Fruit fly (Drosophila melanogaster) whole organism, embryonic: ENCODE data around the gene ben.

Experiments
- Atf6 ChIP-seq: fragments of 200-800 bp; sonication (Bioruptor generic); IDR thresholded peaks from 2 replicates; pipeline ENCODE4 v1.3.6; 2022; ENCODE audit warnings: missing biosample characterization, missing genetic modification characterization
- B-H2 ChIP-seq: fragments of 200-800 bp; sonication (Bioruptor generic); optimal IDR thresholded peaks from 2 replicates; lab custom pipeline; 2018; ENCODE audit warnings: missing biosample characterization, mild to moderate bottlenecking, missing genetic modification characterization
- Bdp1 ChIP-seq: fragments of 200-800 bp; sonication (Bioruptor generic); optimal IDR thresholded peaks from 3 replicates; lab custom pipeline; 2016; ENCODE audit warnings: missing biosample characterization, missing genetic modification characterization
- CG10209 ChIP-seq: fragments of 200-800 bp; sonication (Bioruptor generic); optimal IDR thresholded peaks from 3 replicates; lab custom pipeline; 2017; ENCODE audit warnings: missing biosample characterization, mild to moderate bottlenecking, missing genetic modification characterization, missing genetic modification reagents
- CG1024 ChIP-seq: fragments of 200-800 bp; sonication (Bioruptor generic); IDR thresholded peaks from 2 replicates; pipeline ENCODE4 v1.3.6; 2022; ENCODE audit warnings: missing biosample characterization, missing genetic modification characterization
- CG10565 ChIP-seq: fragments of 200-800 bp; sonication (Bioruptor generic); optimal IDR thresholded peaks from 3 replicates; lab custom pipeline; 2016; ENCODE audit warnings: missing biosample characterization, mild to moderate bottlenecking, missing genetic modification characterization
- CG13287 ChIP-seq: fragments of 200-800 bp; sonication (Bioruptor generic); IDR thresholded peaks from 2 replicates; pipeline ENCODE4 v1.3.6; 2022; ENCODE audit warnings: missing biosample characterization, missing genetic modification characterization; ENCODE audit not compliant: partially characterized antibody
- CG14710 ChIP-seq: fragments of 200-800 bp; sonication (Bioruptor generic); optimal IDR thresholded peaks from 3 replicates; lab custom pipeline; 2019; ENCODE audit warnings: missing biosample characterization, mild to moderate bottlenecking, missing genetic modification characterization, moderate library complexity
- CG17912 ChIP-seq: fragments of 200-800 bp; sonication (Bioruptor generic); optimal IDR thresholded peaks from 2 replicates; lab custom pipeline; 2018; ENCODE audit warnings: missing biosample characterization, mild to moderate bottlenecking, missing genetic modification characterization
- CG18619 ChIP-seq: fragments of 200-800 bp; sonication (Bioruptor generic); optimal IDR thresholded peaks from 3 replicates; lab custom pipeline; 2017; ENCODE audit warnings: missing biosample characterization, mild to moderate bottlenecking, missing genetic modification characterization
- CG3163 ChIP-seq: fragments of 200-800 bp; sonication (Bioruptor generic); optimal IDR thresholded peaks from 3 replicates; lab custom pipeline; 2016; ENCODE audit warnings: missing biosample characterization, missing genetic modification characterization
- CG33557 ChIP-seq: fragments of 200-800 bp; sonication (Bioruptor generic); optimal IDR thresholded peaks from 2 replicates; lab custom pipeline; 2019; ENCODE audit warnings: missing biosample characterization, mild to moderate bottlenecking, missing genetic modification characterization, moderate library complexity
- CG34422 ChIP-seq: fragments of 200-800 bp; sonication (Bioruptor generic); IDR thresholded peaks from 3 replicates; pipeline ENCODE4 v1.3.6; 2022; ENCODE audit warnings: missing biosample characterization, missing genetic modification characterization
- CG4328 ChIP-seq: fragments of 200-800 bp; sonication (Bioruptor generic); optimal IDR thresholded peaks from 3 replicates; lab custom pipeline; 2017; ENCODE audit warnings: missing biosample characterization, missing genetic modification reagents, missing genetic modification characterization
- CG4360 ChIP-seq: fragments of 200-800 bp; sonication (Bioruptor generic); IDR thresholded peaks from 2 replicates; pipeline ENCODE4 v1.3.6; 2022; ENCODE audit warnings: missing biosample characterization, missing genetic modification characterization
- CG43689 ChIP-seq: fragments of 200-800 bp; sonication (Bioruptor generic); IDR thresholded peaks from 2 replicates; pipeline ENCODE4 v1.3.6; 2022; ENCODE audit warnings: missing biosample characterization, missing genetic modification characterization
- CG4730 ChIP-seq: fragments of 200-800 bp; sonication (Bioruptor generic); IDR thresholded peaks from 2 replicates; pipeline ENCODE4 v1.3.6; 2022; ENCODE audit warnings: missing biosample characterization, missing genetic modification characterization
- CG6813 ChIP-seq: fragments of 200-800 bp; sonication (Bioruptor generic); optimal IDR thresholded peaks from 2 replicates; lab custom pipeline; 2017; ENCODE audit warnings: missing biosample characterization, missing genetic modification characterization, mild to moderate bottlenecking, moderate library complexity, missing genetic modification reagents
- Dad ChIP-seq: fragments of 200-800 bp; sonication (Bioruptor generic); optimal IDR thresholded peaks from 3 replicates; lab custom pipeline; 2016; ENCODE audit warnings: missing biosample characterization, missing genetic modification characterization
- Dip2 ChIP-seq: fragments of 200-800 bp; sonication (Bioruptor generic); IDR thresholded peaks from 2 replicates; pipeline ENCODE4 v1.3.6; 2022; ENCODE audit warnings: missing biosample characterization, missing genetic modification characterization
- Dll ChIP-seq: fragments of 200-800 bp; sonication (Bioruptor generic); IDR thresholded peaks from 4 replicates; pipeline ENCODE4 v1.3.6; 2022; ENCODE audit warnings: missing biosample characterization, missing genetic modification characterization; ENCODE audit not compliant: partially characterized antibody
- Doc2 ChIP-seq: fragments of 200-800 bp; sonication (Bioruptor generic); IDR thresholded peaks from 2 replicates; pipeline ENCODE4 v1.3.6; 2022; ENCODE audit warnings: missing biosample characterization, missing genetic modification characterization
- E2f2 ChIP-seq: fragments of 200-800 bp; sonication (Bioruptor generic); IDR thresholded peaks from 2 replicates; pipeline ENCODE4 v1.3.6; 2022; ENCODE audit warnings: missing biosample characterization, missing genetic modification characterization
- Eip74EF ChIP-seq, 2 experiments: fragments of 200-800 bp in 1 of 2; fragments of >200 bp in 1 of 2; sonication (Bioruptor generic) in 1 of 2; optimal IDR thresholded peaks; 2 replicates each; lab custom pipeline; 2017 to 2019; ENCODE audit warnings: missing biosample characterization in 2 of 2, missing genetic modification characterization in 2 of 2, mild to moderate bottlenecking in 1 of 2, moderate library complexity in 1 of 2
- Meics ChIP-seq: fragments of 200-800 bp; sonication (Bioruptor generic); optimal IDR thresholded peaks from 2 replicates; lab custom pipeline; 2017; ENCODE audit warnings: missing biosample characterization, mild to moderate bottlenecking, missing genetic modification characterization
- PHDP ChIP-seq: fragments of 200-800 bp; sonication (Bioruptor generic); optimal IDR thresholded peaks from 3 replicates; lab custom pipeline; 2018; ENCODE audit warnings: missing biosample characterization, mild to moderate bottlenecking, missing genetic modification characterization, moderate library complexity
- Pdp1 ChIP-seq, 2 experiments: fragments of 200-800 bp; sonication (Bioruptor generic); optimal IDR thresholded peaks; 3 replicates each; lab custom pipeline; 2016; ENCODE audit warnings: missing biosample characterization in 2 of 2, missing genetic modification characterization in 2 of 2, mild to moderate bottlenecking in 1 of 2, moderate library complexity in 1 of 2
- Rx ChIP-seq: fragments of 200-800 bp; sonication (Bioruptor generic); IDR thresholded peaks from 2 replicates; pipeline ENCODE4 v1.3.6; 2022; ENCODE audit warnings: missing biosample characterization, missing genetic modification characterization
- Stat92E ChIP-seq, 3 experiments: fragments of >200 bp in 2 of 3; fragments of 200-800 bp in 1 of 3; sonication (Bioruptor generic) in 1 of 3; optimal IDR thresholded peaks; 2 replicates each; lab custom pipeline; 2017 to 2019; ENCODE audit warnings: missing biosample characterization in 3 of 3, missing genetic modification characterization in 3 of 3, mild to moderate bottlenecking in 1 of 3, moderate library complexity in 1 of 3
- amos ChIP-seq: fragments of 200-800 bp; sonication (Bioruptor generic); IDR thresholded peaks from 2 replicates; pipeline ENCODE4 v1.3.6; 2022; ENCODE audit warnings: missing biosample characterization, missing genetic modification characterization; ENCODE audit not compliant: partially characterized antibody
- bab2 ChIP-seq: fragments of 200-800 bp; sonication (Bioruptor generic); optimal IDR thresholded peaks from 2 replicates; lab custom pipeline; 2016; ENCODE audit warnings: missing biosample characterization, missing genetic modification characterization
- bcd ChIP-seq: fragments of 200-800 bp; sonication (Bioruptor generic); optimal IDR thresholded peaks from 2 replicates; lab custom pipeline; 2017; ENCODE audit warnings: missing biosample characterization, mild to moderate bottlenecking, missing genetic modification characterization
- btn ChIP-seq: fragments of 200-800 bp; sonication (Bioruptor generic); optimal IDR thresholded peaks from 2 replicates; lab custom pipeline; 2016; ENCODE audit warnings: missing biosample characterization, missing genetic modification characterization
- crp ChIP-seq, 2 experiments: fragments of 200-800 bp; sonication (Bioruptor generic); optimal IDR thresholded peaks; 2 replicates in 1 of 2; 3 replicates in 1 of 2; lab custom pipeline; 2017; ENCODE audit warnings: missing biosample characterization in 2 of 2, missing genetic modification characterization in 2 of 2, mild to moderate bottlenecking in 1 of 2, moderate library complexity in 1 of 2
- dmrt11E ChIP-seq: fragments of 200-800 bp; sonication (Bioruptor generic); optimal IDR thresholded peaks from 3 replicates; lab custom pipeline; 2018; ENCODE audit warnings: missing biosample characterization, mild to moderate bottlenecking, missing genetic modification characterization, moderate library complexity
- exex ChIP-seq: fragments of 200-800 bp; sonication (Bioruptor generic); optimal IDR thresholded peaks from 4 replicates; lab custom pipeline; 2018; ENCODE audit warnings: missing biosample characterization, mild to moderate bottlenecking, missing genetic modification characterization, moderate library complexity
- fru ChIP-seq: fragments of >200 bp; optimal IDR thresholded peaks from 2 replicates; lab custom pipeline; 2017
- gcm ChIP-seq: fragments of 200-800 bp; sonication (Bioruptor generic); optimal IDR thresholded peaks from 2 replicates; lab custom pipeline; 2019; ENCODE audit warnings: missing biosample characterization, mild to moderate bottlenecking, missing genetic modification characterization, moderate library complexity
- kay ChIP-seq: fragments of 200-800 bp; sonication (Bioruptor generic); optimal IDR thresholded peaks from 2 replicates; lab custom pipeline; 2016; ENCODE audit warnings: missing biosample characterization, missing genetic modification characterization
- nau ChIP-seq: fragments of 200-800 bp; sonication (Bioruptor generic); optimal IDR thresholded peaks from 3 replicates; lab custom pipeline; 2017; ENCODE audit warnings: missing biosample characterization, mild to moderate bottlenecking, missing genetic modification characterization, missing genetic modification reagents
- oc ChIP-seq: fragments of 200-800 bp; sonication (Bioruptor generic); optimal IDR thresholded peaks from 2 replicates; lab custom pipeline; 2018; ENCODE audit warnings: missing biosample characterization, mild to moderate bottlenecking, missing genetic modification characterization, moderate library complexity
- trh ChIP-seq: fragments of 200-800 bp; sonication (Bioruptor generic); optimal IDR thresholded peaks from 2 replicates; lab custom pipeline; 2016; ENCODE audit warnings: missing biosample characterization, missing genetic modification characterization
- tup ChIP-seq: fragments of 200-800 bp; sonication (Bioruptor generic); optimal IDR thresholded peaks from 2 replicates; lab custom pipeline; 2016; ENCODE audit warnings: missing biosample characterization, mild to moderate bottlenecking, missing genetic modification characterization, moderate library complexity
- unc-4 ChIP-seq: fragments of 200-800 bp; sonication (Bioruptor generic); IDR thresholded peaks from 2 replicates; pipeline ENCODE4 v1.3.6; 2022; ENCODE audit warnings: missing biosample characterization, missing genetic modification characterization; ENCODE audit not compliant: partially characterized antibody
- usp ChIP-seq: fragments of >200 bp; optimal IDR thresholded peaks from 2 replicates; lab custom pipeline; 2017; ENCODE audit warnings: missing biosample characterization, missing genetic modification characterization
- vfl ChIP-seq: fragments of 200-800 bp; sonication (Bioruptor generic); optimal IDR thresholded peaks from 2 replicates; lab custom pipeline; 2016; ENCODE audit warnings: missing biosample characterization, missing genetic modification characterization
- wdn ChIP-seq: fragments of 200-800 bp; sonication (Bioruptor generic); IDR thresholded peaks from 2 replicates; pipeline ENCODE4 v1.3.6; 2022; ENCODE audit warnings: missing biosample characterization, missing genetic modification characterization
- z ChIP-seq: fragments of 200-800 bp; sonication (Bioruptor generic); IDR thresholded peaks from 3 replicates; pipeline ENCODE4 v1.3.6; 2022; ENCODE audit warnings: missing biosample characterization, missing genetic modification characterization

ben gene

dm6 chrX:13995977-13996723, at the start of gene ben (continued):
- TF ChIP-seq oc (peak; percentile 56), CG10209 (peak; percentile 84), btn (GFP tag; lab: Kevin White, UChicago) (peak; percentile 36), tup (GFP tag; lab: Kevin White, UChicago) (peak; percentile 50), Rx (GFP tag; lab: Robert Waterston, UW) (peak; percentile 57), CG4328 (GFP tag; lab: Kevin White, UChicago) (peak; percentile 73), bab2 (peak; percentile 72), Meics (peak; percentile 81), unc-4 (GFP tag; lab: Robert Waterston, UW) (no peak), gcm (GFP tag; lab: Kevin White, UChicago) (peak; percentile 54), CG18619 (peak; percentile 86), B-H2 (GFP tag; lab: Kevin White, UChicago) (peak; percentile 66), Dip2 (GFP tag; lab: Robert Waterston, UW) (no peak), CG34422 (GFP tag; lab: Robert Waterston, UW) (peak; percentile 85; the same call in 2 of the 3 replicates), wdn (peak; percentile 63; the same call in 1 of the 2 replicates), kay (GFP tag; lab: Kevin White, UChicago) (peak; percentile 75), Dad (peak; percentile 76), CG43689 (GFP tag; lab: Robert Waterston, UW) (no peak), CG17912 (GFP tag; lab: Kevin White, UChicago) (peak; percentile 41), CG4360 (peak; percentile 84), E2f2 (GFP tag; lab: Robert Waterston, UW) (peak; percentile 83), dmrt11E (tag; lab: Kevin White, UChicago) (peak; percentile 88), CG10565 (peak; percentile 61), Pdp1 (GFP tag; optimal IDR thresholded peaks at IDR 0.05; lab: Kevin White, UChicago) (peak; percentile 71 to 85), CG14710 (tag; lab: Kevin White, UChicago) (peak; percentile 87), z (GFP tag; lab: Robert Waterston, UW) (no peak), CG1024 (GFP tag; lab: Robert Waterston, UW) (peak; percentile 61; the same call in 1 of the 2 replicates), vfl (GFP tag; lab: Kevin White, UChicago) (peak; percentile 79), usp (GFP tag; lab: Kevin White, UChicago) (no peak), CG4730 (GFP tag; lab: Robert Waterston, UW) (peak; percentile 66), nau (peak; percentile 21), trh (GFP tag; lab: Kevin White, UChicago) (peak; percentile 38), Doc2 (no peak), crp (GFP tag; optimal IDR thresholded peaks at IDR 0.05; lab: Kevin White, UChicago) (peak in 1 of 2 experiments; percentile 59), Dll (GFP tag; lab: Robert Waterston, UW) (no peak), fru (no peak), Bdp1 (GFP tag; lab: Kevin White, UChicago) (peak; percentile 76), exex (peak; percentile 10), Eip74EF (GFP tag; optimal IDR thresholded peaks at IDR 0.05; lab: Kevin White, UChicago) (peak in 1 of 2 experiments; percentile 37), Atf6 (GFP tag; lab: Robert Waterston, UW) (peak; percentile 64), Stat92E (GFP tag; optimal IDR thresholded peaks at IDR 0.05; lab: Kevin White, UChicago) (no peak), CG13287 (GFP tag; lab: Robert Waterston, UW) (no peak), amos (peak; percentile 24; the same call in 1 of the 2 replicates), PHDP (peak; percentile 79), CG3163 (peak; percentile 52), bcd (GFP tag; lab: Kevin White, UChicago) (peak; percentile 90), CG33557 (GFP tag; lab: Kevin White, UChicago) (peak; percentile 75), CG6813 (peak; percentile 63)
